Worm (Caenorhabditis elegans) whole organism, young adult: ENCODE data around the gene ZC374.2.
A peak's percentile ranks its signal among the peaks of the same experiment; 100 is the strongest.

Experiments
- B0019.2 ChIP-seq: fragments of 200-800 bp; sonication (Bioruptor generic); conservative IDR thresholded peaks from 2 replicates; pipeline ENCODE4 v1.3.6; 2022; ENCODE audit warnings: missing genetic modification reagents, missing genetic modification characterization, missing compliant biosample characterization
- B0336.3 ChIP-seq: fragments of 200-800 bp; sonication (Bioruptor generic); IDR thresholded peaks from 2 replicates; pipeline ENCODE4 v1.3.6; 2022; ENCODE audit warnings: missing genetic modification characterization, missing compliant biosample characterization
- F22D6.2 ChIP-seq: sonication (generic microtip); optimal IDR thresholded peaks from 2 replicates; lab custom pipeline; 2016; ENCODE audit warnings: mild to moderate bottlenecking, missing genetic modification characterization, missing compliant biosample characterization
- F33H1.4 ChIP-seq: fragments of 200-800 bp; sonication (Bioruptor generic); IDR thresholded peaks from 2 replicates; pipeline ENCODE4 v1.3.6; 2022; ENCODE audit warnings: missing genetic modification reagents, missing genetic modification characterization, missing compliant biosample characterization
- K11D2.4 ChIP-seq: fragments of 200-800 bp; sonication (Bioruptor generic); IDR thresholded peaks from 2 replicates; pipeline ENCODE4 v1.3.6; 2022; ENCODE audit warnings: missing genetic modification reagents, missing genetic modification characterization, missing compliant biosample characterization
- K12H6.12 ChIP-seq: fragments of 200-800 bp; sonication (Bioruptor generic); optimal IDR thresholded peaks from 2 replicates; lab custom pipeline; 2018; ENCODE audit warnings: mild to moderate bottlenecking, missing genetic modification characterization, missing compliant biosample characterization
- aptf-3 ChIP-seq: fragments of 200-800 bp; sonication (Bioruptor generic); IDR thresholded peaks from 2 replicates; pipeline ENCODE4 v1.3.6; 2022; ENCODE audit warnings: missing genetic modification characterization, missing compliant biosample characterization
- atf-7 ChIP-seq: sonication (generic microtip); optimal IDR thresholded peaks from 2 replicates; lab custom pipeline; 2017; ENCODE audit warnings: mild to moderate bottlenecking, missing genetic modification characterization, missing compliant biosample characterization
- attf-5 ChIP-seq: fragments of 200-800 bp; sonication (Bioruptor generic); optimal IDR thresholded peaks from 2 replicates; lab custom pipeline; 2018; ENCODE audit warnings: mild to moderate bottlenecking, missing genetic modification characterization, missing compliant biosample characterization
- bed-1 ChIP-seq: fragments of 200-800 bp; sonication (Bioruptor generic); IDR thresholded peaks from 2 replicates; pipeline ENCODE4 v1.3.6; 2022; ENCODE audit warnings: missing genetic modification reagents, missing genetic modification characterization, missing compliant biosample characterization
- bed-2 ChIP-seq: fragments of 200-800 bp; sonication (Bioruptor generic); IDR thresholded peaks from 2 replicates; pipeline ENCODE4 v1.3.6; 2022; ENCODE audit warnings: missing genetic modification reagents, missing genetic modification characterization, missing compliant biosample characterization
- cebp-1 ChIP-seq, 2 experiments: fragments of 200-800 bp in 1 of 2; sonication (Bioruptor generic) in 1 of 2; sonication (generic microtip) in 1 of 2; IDR thresholded peaks in 1 of 2; optimal IDR thresholded peaks in 1 of 2; 2 replicates each; pipeline versions ENCODE4 v1.3.6 to Lab custom; 2017 to 2022; ENCODE audit warnings: missing compliant biosample characterization in 2 of 2, missing genetic modification characterization in 2 of 2, mild to moderate bottlenecking in 1 of 2, missing genetic modification reagents in 1 of 2, moderate library complexity in 1 of 2
- ceh-27 ChIP-seq: fragments of 200-800 bp; sonication (Bioruptor generic); optimal IDR thresholded peaks from 2 replicates; lab custom pipeline; 2018; ENCODE audit warnings: mild to moderate bottlenecking, missing genetic modification characterization, moderate library complexity, missing compliant biosample characterization
- chd-7 ChIP-seq: sonication (generic microtip); optimal IDR thresholded peaks from 2 replicates; lab custom pipeline; 2016; ENCODE audit warnings: mild to moderate bottlenecking, missing genetic modification characterization, moderate library complexity, missing compliant biosample characterization
- dox-1 ChIP-seq: fragments of 200-800 bp; sonication (Bioruptor generic); IDR thresholded peaks from 2 replicates; pipeline ENCODE4 v1.3.6; 2022; ENCODE audit warnings: missing genetic modification reagents, missing genetic modification characterization, missing compliant biosample characterization
- egrh-3 ChIP-seq: fragments of 200-800 bp; sonication (Bioruptor generic); IDR thresholded peaks from 2 replicates; pipeline ENCODE4 v1.3.6; 2022; ENCODE audit warnings: missing genetic modification reagents, missing genetic modification characterization, missing compliant biosample characterization
- ekl-4 ChIP-seq: fragments of 200-800 bp; sonication (Bioruptor generic); IDR thresholded peaks from 2 replicates; pipeline ENCODE4 v1.3.6; 2022; ENCODE audit warnings: missing genetic modification reagents, missing genetic modification characterization, missing compliant biosample characterization
- gei-17 ChIP-seq: fragments of 200-800 bp; sonication (Bioruptor generic); optimal IDR thresholded peaks from 2 replicates; lab custom pipeline; 2018; ENCODE audit warnings: mild to moderate bottlenecking, missing genetic modification characterization, missing compliant biosample characterization
- hrde-1 ChIP-seq: sonication (generic microtip); optimal IDR thresholded peaks from 2 replicates; lab custom pipeline; 2016; ENCODE audit warnings: missing genetic modification characterization, mild to moderate bottlenecking, missing compliant biosample characterization, moderate library complexity, missing genotype, missing genetic modification reagents, borderline replicate concordance
- hsf-1 ChIP-seq: fragments of 200-800 bp; sonication (Bioruptor generic); IDR thresholded peaks from 2 replicates; pipeline ENCODE4 v1.3.6; 2022; ENCODE audit warnings: missing genetic modification reagents, missing genetic modification characterization, missing compliant biosample characterization
- lag-1 ChIP-seq: fragments of 200-800 bp; sonication (Bioruptor generic); IDR thresholded peaks from 2 replicates; pipeline ENCODE4 v1.3.6; 2022; ENCODE audit warnings: missing genetic modification reagents, missing genetic modification characterization, missing compliant biosample characterization
- let-526 ChIP-seq: fragments of 200-800 bp; sonication (Bioruptor generic); IDR thresholded peaks from 2 replicates; pipeline ENCODE4 v1.3.6; 2022; ENCODE audit warnings: missing genetic modification reagents, missing genetic modification characterization, missing compliant biosample characterization
- let-607 ChIP-seq, 2 experiments: fragments of 200-800 bp in 1 of 2; sonication (Bioruptor generic) in 1 of 2; sonication (generic microtip) in 1 of 2; optimal IDR thresholded peaks; 2 replicates each; lab custom pipeline; 2016 to 2018; ENCODE audit warnings: mild to moderate bottlenecking in 2 of 2, missing compliant biosample characterization in 2 of 2, missing genetic modification characterization in 2 of 2, moderate library complexity in 2 of 2, missing genotype in 1 of 2
- lin-26 ChIP-seq: fragments of 200-800 bp; sonication (Bioruptor generic); IDR thresholded peaks from 2 replicates; pipeline ENCODE4 v1.3.6; 2022; ENCODE audit warnings: missing genetic modification reagents, missing genetic modification characterization, missing compliant biosample characterization
- lin-40 ChIP-seq: sonication (generic microtip); optimal IDR thresholded peaks from 2 replicates; lab custom pipeline; 2016; ENCODE audit warnings: missing genetic modification characterization, mild to moderate bottlenecking, missing compliant biosample characterization, missing genotype, missing genetic modification reagents
- madf-10 ChIP-seq: sonication (generic microtip); optimal IDR thresholded peaks from 2 replicates; lab custom pipeline; 2016; ENCODE audit warnings: mild to moderate bottlenecking, missing genetic modification characterization, missing compliant biosample characterization
- mcd-1 ChIP-seq: fragments of 200-800 bp; sonication (Bioruptor generic); IDR thresholded peaks from 2 replicates; pipeline ENCODE4 v1.3.6; 2022; ENCODE audit warnings: missing genetic modification reagents, missing genetic modification characterization, missing compliant biosample characterization
- mxl-1 ChIP-seq: sonication (generic microtip); optimal IDR thresholded peaks from 2 replicates; lab custom pipeline; 2016; ENCODE audit warnings: missing genetic modification characterization, missing compliant biosample characterization
- nfya-1 ChIP-seq: sonication (generic microtip); optimal IDR thresholded peaks from 2 replicates; lab custom pipeline; 2017; ENCODE audit warnings: antibody characterized with exemption, missing compliant biosample characterization, missing genetic modification characterization, borderline replicate concordance; ENCODE audit not compliant: insufficient read depth
- nfya-2 ChIP-seq: fragments of 200-800 bp; sonication (Bioruptor generic); IDR thresholded peaks from 2 replicates; pipeline ENCODE4 v1.3.6; 2022; ENCODE audit warnings: missing genetic modification reagents, missing genetic modification characterization, missing compliant biosample characterization
- nfyb-1 ChIP-seq: fragments of 200-800 bp; sonication (Bioruptor generic); IDR thresholded peaks from 2 replicates; pipeline ENCODE4 v1.3.6; 2022; ENCODE audit warnings: missing genetic modification reagents, missing genetic modification characterization, missing compliant biosample characterization
- nhr-120 ChIP-seq: fragments of 200-800 bp; sonication (Bioruptor generic); IDR thresholded peaks from 2 replicates; pipeline ENCODE4 v1.3.6; 2022; ENCODE audit warnings: missing genetic modification characterization, missing compliant biosample characterization
- nhr-90 ChIP-seq: sonication (generic microtip); optimal IDR thresholded peaks from 2 replicates; lab custom pipeline; 2016; ENCODE audit warnings: missing genotype, mild to moderate bottlenecking, missing genetic modification characterization, missing compliant biosample characterization
- rcor-1 ChIP-seq: fragments of 200-800 bp; sonication (Bioruptor generic); IDR thresholded peaks from 2 replicates; pipeline ENCODE4 v1.3.6; 2022; ENCODE audit warnings: missing genetic modification reagents, missing genetic modification characterization, missing compliant biosample characterization
- repo-1 ChIP-seq: sonication (generic microtip); optimal IDR thresholded peaks from 2 replicates; lab custom pipeline; 2017; ENCODE audit warnings: mild to moderate bottlenecking, missing genetic modification characterization, missing compliant biosample characterization
- rpc-1 ChIP-seq, 2 experiments: fragments of 150-350 bp in 1 of 2; sonication (generic microtip) in 1 of 2; optimal IDR thresholded peaks; 2 replicates each; lab custom pipeline; 2014 to 2018; ENCODE audit warnings: missing biosample characterization in 1 of 2, missing genetic modification characterization in 1 of 2, missing genetic modification reagents in 1 of 2, missing genotype in 1 of 2
- sdz-38 ChIP-seq: sonication (generic microtip); optimal IDR thresholded peaks from 2 replicates; lab custom pipeline; 2016; ENCODE audit warnings: missing genotype, missing genetic modification characterization, missing compliant biosample characterization
- sea-2 ChIP-seq: fragments of 200-800 bp; sonication (Bioruptor generic); IDR thresholded peaks from 2 replicates; pipeline ENCODE4 v1.3.6; 2022; ENCODE audit warnings: missing genetic modification characterization, missing compliant biosample characterization
- snpc-1.3 ChIP-seq: sonication (generic microtip); optimal IDR thresholded peaks from 2 replicates; lab custom pipeline; 2017; ENCODE audit warnings: missing genetic modification characterization, mild to moderate bottlenecking, missing compliant biosample characterization, antibody characterized with exemption, moderate library complexity, missing genotype, missing genetic modification reagents; ENCODE audit not compliant: insufficient read depth
- snpc-3.4 ChIP-seq: sonication (generic microtip); optimal IDR thresholded peaks from 2 replicates; lab custom pipeline; 2017; ENCODE audit warnings: missing genetic modification characterization, mild to moderate bottlenecking, missing compliant biosample characterization, antibody characterized with exemption, moderate library complexity, missing genotype, missing genetic modification reagents
- sptf-2 ChIP-seq: fragments of 200-800 bp; sonication (Bioruptor generic); optimal IDR thresholded peaks from 2 replicates; lab custom pipeline; 2018; ENCODE audit warnings: mild to moderate bottlenecking, missing genetic modification characterization, missing compliant biosample characterization
- tlf-1 ChIP-seq: fragments of 200-800 bp; sonication (Bioruptor generic); optimal IDR thresholded peaks from 2 replicates; lab custom pipeline; 2018; ENCODE audit warnings: mild to moderate bottlenecking, missing genetic modification characterization, missing compliant biosample characterization
- unc-130 ChIP-seq: sonication (generic microtip); optimal IDR thresholded peaks from 2 replicates; lab custom pipeline; 2016; ENCODE audit warnings: missing genetic modification reagents, missing genetic modification characterization, missing compliant biosample characterization
- zfh-2 ChIP-seq: fragments of 200-800 bp; sonication (Bioruptor generic); conservative IDR thresholded peaks from 2 replicates; pipeline ENCODE4 v1.3.6; 2022; ENCODE audit warnings: missing genetic modification reagents, missing genetic modification characterization, missing compliant biosample characterization
- ztf-18 ChIP-seq: sonication (generic microtip); optimal IDR thresholded peaks from 2 replicates; lab custom pipeline; 2016; ENCODE audit warnings: missing genotype, mild to moderate bottlenecking, missing genetic modification characterization, missing compliant biosample characterization
- ztf-26 ChIP-seq: sonication (generic microtip); optimal IDR thresholded peaks from 2 replicates; lab custom pipeline; 2017; ENCODE audit warnings: missing genetic modification characterization, missing compliant biosample characterization

The ZC374.2 gene

DNA sequence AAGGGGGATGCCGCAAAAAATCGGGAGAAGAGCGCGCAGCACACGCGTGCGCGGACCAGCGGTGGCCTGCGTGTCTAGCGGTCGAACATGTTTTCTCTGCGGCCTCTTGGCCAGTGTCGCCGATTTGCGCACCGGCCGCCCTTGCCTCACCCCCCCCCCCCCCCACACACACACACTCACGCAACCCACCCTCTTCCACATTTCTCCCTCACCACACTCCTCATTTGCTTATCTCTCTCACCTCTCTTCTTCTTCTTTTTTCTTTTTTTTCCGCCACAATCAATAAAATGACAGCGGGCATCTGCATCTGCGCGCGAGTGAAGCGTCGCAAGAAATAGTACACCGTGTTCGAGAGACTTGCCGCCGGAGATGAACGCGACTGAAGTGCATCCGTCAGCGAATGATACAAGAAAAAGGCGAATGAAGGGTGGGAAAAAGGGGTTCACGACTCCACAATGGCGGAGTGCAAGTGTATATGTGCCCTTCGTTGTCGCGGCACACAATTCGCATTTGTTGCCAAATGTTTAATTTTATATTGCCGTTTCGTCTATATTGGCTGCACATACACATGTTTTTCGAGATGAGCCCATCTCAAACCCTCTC, 47.5 kb downstream of the ZC374.2 start:
- TF ChIP-seq sptf-2 (GFP tag; lab: Kevin White, UChicago), result no peak
- peak; percentile 41; the same call in 1 of the 2 replicates for TF ChIP-seq rcor-1
- peak; percentile 52 for TF ChIP-seq dox-1 (GFP tag; lab: Robert Waterston, UW)
- peak; percentile 57 for TF ChIP-seq lin-40 (tag; lab: Kevin White, UChicago)
- TF ChIP-seq bed-1 (GFP tag; lab: Robert Waterston, UW), result no peak
- TF ChIP-seq hsf-1 (GFP tag; lab: Robert Waterston, UW), result no peak
- no peak for TF ChIP-seq nfya-1
- peak; percentile 29 for TF ChIP-seq repo-1 (tag; lab: Kevin White, UChicago)
- no peak for TF ChIP-seq nfya-2 (GFP tag; lab: Robert Waterston, UW)
- TF ChIP-seq K11D2.4, result peak; percentile 66; the same call in 1 of the 2 replicates
- TF ChIP-seq mxl-1 (tag; lab: Kevin White, UChicago), result no peak
- TF ChIP-seq K12H6.12 (tag; lab: Kevin White, UChicago), result peak; percentile 89
- TF ChIP-seq B0019.2, result no peak
- peak; percentile 21 for TF ChIP-seq tlf-1
- TF ChIP-seq nhr-90 (tag; lab: Kevin White, UChicago), result no peak
- no peak for TF ChIP-seq unc-130 (GFP tag; lab: Kevin White, UChicago)
- peak; percentile 100 for TF ChIP-seq zfh-2 (GFP tag; lab: Robert Waterston, UW)
- TF ChIP-seq egrh-3 (GFP tag; lab: Robert Waterston, UW), result peak; percentile 99
- TF ChIP-seq atf-7 (tag; lab: Kevin White, UChicago), result peak; percentile 44
- 0 out of 2 replicates have a peak, but pooled peaks have one; percentile 24 for TF ChIP-seq let-526 (GFP tag; lab: Robert Waterston, UW)
- no peak for TF ChIP-seq sea-2 (GFP tag; lab: Robert Waterston, UW)
- TF ChIP-seq ekl-4 (GFP tag; lab: Robert Waterston, UW), result 0 out of 2 replicates have a peak, but pooled peaks have one; percentile 47
- no peak for TF ChIP-seq rpc-1 (optimal IDR thresholded peaks at IDR 0.05; lab: Kevin White, UChicago)
- no peak for TF ChIP-seq rpc-1 (tag; optimal IDR thresholded peaks at IDR 0.05; lab: Kevin White, UChicago)
- TF ChIP-seq F33H1.4 (GFP tag; lab: Robert Waterston, UW), result no peak
- peak; percentile 80 for TF ChIP-seq B0336.3 (GFP tag; lab: Robert Waterston, UW)
- TF ChIP-seq sdz-38 (tag; lab: Kevin White, UChicago), result no peak
- TF ChIP-seq bed-2, result no peak
- no peak for TF ChIP-seq snpc-3.4 (tag; lab: Kevin White, UChicago)
- no peak for TF ChIP-seq lag-1
- TF ChIP-seq nhr-120 (GFP tag; lab: Robert Waterston, UW), result no peak
- TF ChIP-seq hrde-1, result no peak
- TF ChIP-seq chd-7 (tag; lab: Kevin White, UChicago), result peak; percentile 78
- peak; percentile 78 for TF ChIP-seq mcd-1 (GFP tag; lab: Robert Waterston, UW)
- peak; percentile 14 for TF ChIP-seq snpc-1.3 (tag; lab: Kevin White, UChicago)
- TF ChIP-seq nfyb-1 (GFP tag; lab: Robert Waterston, UW), result peak; percentile 79; the same call in 1 of the 2 replicates
- TF ChIP-seq lin-26, result 0 out of 2 replicates have a peak, but pooled peaks have one; percentile 33
- TF ChIP-seq ztf-18 (tag; lab: Kevin White, UChicago), result no peak
- peak; percentile 69 for TF ChIP-seq gei-17 (GFP tag; lab: Kevin White, UChicago)
- TF ChIP-seq cebp-1 (GFP tag; IDR thresholded peaks at IDR 0.05; lab: Robert Waterston, UW), result no peak
- peak; percentile 84 for TF ChIP-seq cebp-1 (tag; optimal IDR thresholded peaks at IDR 0.05; lab: Kevin White, UChicago)
- TF ChIP-seq attf-5 (GFP tag; lab: Kevin White, UChicago), result peak; percentile 69
- peak; percentile 60 for TF ChIP-seq ceh-27 (GFP tag; lab: Kevin White, UChicago)
- TF ChIP-seq F22D6.2 (tag; lab: Kevin White, UChicago), result no peak
- no peak for TF ChIP-seq madf-10
- TF ChIP-seq ztf-26 (tag; lab: Kevin White, UChicago), result peak; percentile 75
- no peak for TF ChIP-seq aptf-3
- no peak for TF ChIP-seq let-607 (tag; optimal IDR thresholded peaks at IDR 0.05; lab: Kevin White, UChicago)
